Worm (Caenorhabditis elegans) whole organism, mixed stage, embryonic: ENCODE measurements around the gene nhr-281.

Experiments used
- M03D4.4 ChIP-seq: sonication (generic microtip); optimal IDR thresholded peaks from 2 replicates; lab custom pipeline; 2017; ENCODE audit warnings: mild to moderate bottlenecking, missing genetic modification characterization, missing compliant biosample characterization
- bed-3 ChIP-seq: fragments of 200-800 bp; sonication (Bioruptor generic); optimal IDR thresholded peaks from 3 replicates; lab custom pipeline; 2018; ENCODE audit warnings: mild to moderate bottlenecking, missing genetic modification characterization, moderate library complexity, missing compliant biosample characterization
- blmp-1 ChIP-seq: fragments of 150-350 bp; optimal IDR thresholded peaks from 2 replicates; lab custom pipeline; 2014; ENCODE audit warnings: missing biosample characterization, missing genetic modification characterization
- ceh-39 ChIP-seq: fragments of 150-350 bp; optimal IDR thresholded peaks from 2 replicates; lab custom pipeline; 2014; ENCODE audit warnings: missing biosample characterization, missing genetic modification characterization
- ceh-43 ChIP-seq: fragments of 200-800 bp; sonication (Bioruptor generic); optimal IDR thresholded peaks from 2 replicates; lab custom pipeline; 2018; ENCODE audit warnings: mild to moderate bottlenecking, missing genetic modification characterization, moderate library complexity, missing compliant biosample characterization
- ceh-83 ChIP-seq: fragments of 200-800 bp; sonication (Bioruptor generic); optimal IDR thresholded peaks from 2 replicates; lab custom pipeline; 2018; ENCODE audit warnings: mild to moderate bottlenecking, missing genetic modification characterization, missing compliant biosample characterization
- ces-1 ChIP-seq: fragments of 150-350 bp; optimal IDR thresholded peaks from 2 replicates; lab custom pipeline; 2014; ENCODE audit warnings: missing biosample characterization, missing genetic modification reagents, missing genetic modification characterization
- cnd-1 ChIP-seq: fragments of 200-800 bp; sonication (Bioruptor generic); optimal IDR thresholded peaks from 2 replicates; lab custom pipeline; 2018; ENCODE audit warnings: mild to moderate bottlenecking, missing genetic modification characterization, missing compliant biosample characterization
- drap-1 ChIP-seq: fragments of 200-800 bp; sonication (Bioruptor generic); optimal IDR thresholded peaks from 3 replicates; lab custom pipeline; 2018; ENCODE audit warnings: mild to moderate bottlenecking, missing genetic modification characterization, missing compliant biosample characterization
- elt-1 ChIP-seq: sonication (generic microtip); optimal IDR thresholded peaks from 2 replicates; lab custom pipeline; 2017; ENCODE audit warnings: missing genetic modification characterization, mild to moderate bottlenecking, missing compliant biosample characterization, antibody characterized with exemption, moderate library complexity, borderline replicate concordance; ENCODE audit not compliant: insufficient read depth
- elt-3 ChIP-seq: fragments of 150-350 bp; optimal IDR thresholded peaks from 2 replicates; lab custom pipeline; 2014; ENCODE audit warnings: missing biosample characterization, missing genetic modification characterization
- flh-1 ChIP-seq: fragments of 200-800 bp; sonication (Bioruptor generic); optimal IDR thresholded peaks from 2 replicates; lab custom pipeline; 2018; ENCODE audit warnings: mild to moderate bottlenecking, missing genetic modification characterization, moderate library complexity, missing compliant biosample characterization
- ham-2 ChIP-seq: fragments of 200-800 bp; sonication (Bioruptor generic); optimal IDR thresholded peaks from 2 replicates; lab custom pipeline; 2018; ENCODE audit warnings: mild to moderate bottlenecking, missing genetic modification characterization, missing compliant biosample characterization
- hlh-1 ChIP-seq: fragments of 150-350 bp; optimal IDR thresholded peaks from 2 replicates; lab custom pipeline; 2014; ENCODE audit warnings: missing biosample characterization, missing genetic modification reagents, missing genetic modification characterization
- lin-13 ChIP-seq: fragments of 150-350 bp; optimal IDR thresholded peaks from 2 replicates; lab custom pipeline; 2014; ENCODE audit warnings: missing biosample characterization, missing genetic modification characterization
- lin-32 ChIP-seq: fragments of 200-800 bp; sonication (Bioruptor generic); optimal IDR thresholded peaks from 2 replicates; lab custom pipeline; 2018; ENCODE audit warnings: mild to moderate bottlenecking, missing genetic modification characterization, missing compliant biosample characterization
- lsy-2 ChIP-seq: fragments of 150-350 bp; optimal IDR thresholded peaks from 2 replicates; lab custom pipeline; 2014; ENCODE audit warnings: missing biosample characterization, missing genetic modification characterization
- mab-5 ChIP-seq: fragments of 150-350 bp; optimal IDR thresholded peaks from 2 replicates; lab custom pipeline; 2014; ENCODE audit warnings: missing biosample characterization, missing genetic modification characterization
- mep-1 ChIP-seq: fragments of 150-350 bp; optimal IDR thresholded peaks from 2 replicates; lab custom pipeline; 2017; ENCODE audit warnings: missing biosample characterization, missing genetic modification reagents, missing genetic modification characterization, inconsistent platforms
- mls-2 ChIP-seq: sonication (generic microtip); optimal IDR thresholded peaks from 2 replicates; lab custom pipeline; 2016; ENCODE audit warnings: mild to moderate bottlenecking, missing genetic modification characterization, moderate library complexity, missing compliant biosample characterization
- nhr-12 ChIP-seq: fragments of 150-350 bp; optimal IDR thresholded peaks from 2 replicates; lab custom pipeline; 2014; ENCODE audit warnings: missing biosample characterization, missing genetic modification characterization
- nhr-2 ChIP-seq: fragments of 150-350 bp; optimal IDR thresholded peaks from 2 replicates; lab custom pipeline; 2014; ENCODE audit warnings: missing biosample characterization, missing genetic modification characterization
- nhr-237 ChIP-seq: fragments of 150-350 bp; optimal IDR thresholded peaks from 2 replicates; lab custom pipeline; 2014; ENCODE audit warnings: missing biosample characterization, missing genetic modification characterization
- nhr-28 ChIP-seq: fragments of 150-350 bp; optimal IDR thresholded peaks from 2 replicates; lab custom pipeline; 2014; ENCODE audit warnings: missing biosample characterization, missing genetic modification characterization
- nhr-76 ChIP-seq: sonication (generic microtip); optimal IDR thresholded peaks from 2 replicates; lab custom pipeline; 2017; ENCODE audit warnings: missing biosample characterization, missing genetic modification characterization
- pha-4 ChIP-seq: fragments of 150-350 bp; optimal IDR thresholded peaks from 2 replicates; lab custom pipeline; 2018; ENCODE audit warnings: missing biosample characterization, missing genetic modification reagents, missing genetic modification characterization
- sem-2 ChIP-seq: fragments of 200-800 bp; sonication (Bioruptor generic); optimal IDR thresholded peaks from 2 replicates; lab custom pipeline; 2018; ENCODE audit warnings: mild to moderate bottlenecking, missing genetic modification characterization, missing compliant biosample characterization
- snpc-4 ChIP-seq: fragments of 150-350 bp; optimal IDR thresholded peaks from 2 replicates; lab custom pipeline; 2014; ENCODE audit warnings: missing biosample characterization, missing genetic modification characterization
- sptf-1 ChIP-seq: sonication (generic microtip); optimal IDR thresholded peaks from 2 replicates; lab custom pipeline; 2017; ENCODE audit warnings: mild to moderate bottlenecking, missing genetic modification characterization, moderate library complexity, missing compliant biosample characterization
- tbx-8 ChIP-seq: fragments of 200-800 bp; sonication (Bioruptor generic); optimal IDR thresholded peaks from 2 replicates; lab custom pipeline; 2018; ENCODE audit warnings: mild to moderate bottlenecking, missing genetic modification characterization, moderate library complexity, missing compliant biosample characterization
- unc-120 ChIP-seq: sonication (generic microtip); optimal IDR thresholded peaks from 2 replicates; lab custom pipeline; 2017; ENCODE audit warnings: missing genetic modification characterization, missing compliant biosample characterization; ENCODE audit not compliant: poor library complexity, severe bottlenecking
- unc-39 ChIP-seq: fragments of 150-350 bp; optimal IDR thresholded peaks from 2 replicates; lab custom pipeline; 2014; ENCODE audit warnings: missing biosample characterization, missing genetic modification characterization
- unc-62 ChIP-seq: fragments of 150-350 bp; optimal IDR thresholded peaks from 2 replicates; lab custom pipeline; 2014; ENCODE audit warnings: missing biosample characterization, missing genetic modification reagents, missing genetic modification characterization
- zip-8 ChIP-seq: fragments of 150-350 bp; optimal IDR thresholded peaks from 2 replicates; lab custom pipeline; 2014; ENCODE audit warnings: missing biosample characterization, missing genetic modification characterization
- ztf-11 ChIP-seq: fragments of 150-350 bp; optimal IDR thresholded peaks from 2 replicates; lab custom pipeline; 2014; ENCODE audit warnings: missing biosample characterization, missing genetic modification characterization

nhr-281 gene

ce11 chrX:14078574-14078973 lies 34.7 kb downstream of the nhr-281 start, which contains the start of gene C33G3.5:
C33G3.5 (minus strand) TSS chrX:14078674.
- TF ChIP-seq bed-3 (GFP tag; lab: Kevin White, UChicago) (no peak), tbx-8 (GFP tag; lab: Kevin White, UChicago) (no peak), ceh-43 (no peak), drap-1 (GFP tag; lab: Kevin White, UChicago) (no peak)

- TF ChIP-seq lin-32 (GFP tag; lab: Kevin White, UChicago) (no peak), drap-1 (GFP tag; lab: Kevin White, UChicago) (no peak), flh-1 (GFP tag; lab: Kevin White, UChicago) (no peak), hlh-1 (tag; lab: Kevin White, UChicago) (no peak), unc-39 (no peak)
Measured at ce11 chrX:14070950-14071349, 42.3 kb downstream of the nhr-281 start, which contains the start of gene C33G3.4. C33G3.4 (plus strand) TSS chrX:14071162.

ce11 chrX:14069528-14069927 lies 43.7 kb downstream of the nhr-281 start:
- TF ChIP-seq zip-8 (tag; lab: Kevin White, UChicago) (peak; percentile 39), ces-1 (GFP tag; lab: Kevin White, UChicago) (no peak), blmp-1 (tag; lab: Kevin White, UChicago) (peak; percentile 52)

ce11 chrX:14067641-14068040 lies 45.6 kb downstream of the nhr-281 start, which contains the start of gene lgc-21:
lgc-21 (minus strand) TSS chrX:14067984.
- TF ChIP-seq lsy-2 (tag; lab: Kevin White, UChicago) (no peak), ces-1 (GFP tag; lab: Kevin White, UChicago) (no peak), elt-3 (tag; lab: Kevin White, UChicago) (no peak), nhr-237 (no peak), ham-2 (GFP tag; lab: Kevin White, UChicago) (no peak), ceh-43 (no peak)

- TF ChIP-seq elt-1 (tag; lab: Kevin White, UChicago): no peak
- TF ChIP-seq snpc-4 (tag; lab: Kevin White, UChicago): no peak
- TF ChIP-seq hlh-1 (tag; lab: Kevin White, UChicago): peak; percentile 74
- peak; percentile 95 for TF ChIP-seq tbx-8 (GFP tag; lab: Kevin White, UChicago)
- peak; percentile 43 for TF ChIP-seq lsy-2 (tag; lab: Kevin White, UChicago)
- peak; percentile 96 for TF ChIP-seq M03D4.4
- peak; percentile 91 for TF ChIP-seq ceh-43
- TF ChIP-seq pha-4 (tag; lab: Kevin White, UChicago): peak; percentile 86
- peak; percentile 93 for TF ChIP-seq drap-1 (GFP tag; lab: Kevin White, UChicago)
- TF ChIP-seq cnd-1 (tag; lab: Kevin White, UChicago): peak; percentile 94
- peak; percentile 98 for TF ChIP-seq sptf-1 (tag; lab: Kevin White, UChicago)
- TF ChIP-seq unc-62 (GFP tag; lab: Kevin White, UChicago): peak; percentile 92
- TF ChIP-seq nhr-2: no peak
- peak; percentile 56 for TF ChIP-seq elt-3 (tag; lab: Kevin White, UChicago)
- peak; percentile 98 for TF ChIP-seq mls-2 (tag; lab: Kevin White, UChicago)
- peak; percentile 97 for TF ChIP-seq unc-120 (tag; lab: Kevin White, UChicago)
- TF ChIP-seq unc-39: peak; percentile 37
- TF ChIP-seq ceh-83 (GFP tag; lab: Kevin White, UChicago): peak; percentile 97
- peak; percentile 89 for TF ChIP-seq sem-2 (GFP tag; lab: Kevin White, UChicago)
- TF ChIP-seq bed-3 (GFP tag; lab: Kevin White, UChicago): peak; percentile 89
- peak; percentile 34 for TF ChIP-seq mab-5 (tag; lab: Kevin White, UChicago)
- TF ChIP-seq nhr-76 (tag; lab: Kevin White, UChicago): no peak
- peak; percentile 67 for TF ChIP-seq ces-1 (GFP tag; lab: Kevin White, UChicago)
- peak; percentile 61 for TF ChIP-seq lin-13 (tag; lab: Kevin White, UChicago)
- peak; percentile 89 for TF ChIP-seq lin-32 (GFP tag; lab: Kevin White, UChicago)
- TF ChIP-seq mep-1 (tag; lab: Kevin White, UChicago): peak; percentile 82
- TF ChIP-seq blmp-1 (tag; lab: Kevin White, UChicago): no peak
- TF ChIP-seq ztf-11 (tag; lab: Kevin White, UChicago): peak; percentile 58
- peak; percentile 57 for TF ChIP-seq zip-8 (tag; lab: Kevin White, UChicago)
- TF ChIP-seq nhr-237: peak; percentile 81
- TF ChIP-seq nhr-12: no peak
- peak; percentile 64 for TF ChIP-seq nhr-28
- TF ChIP-seq ceh-39 (tag; lab: Kevin White, UChicago): peak; percentile 61
- TF ChIP-seq flh-1 (GFP tag; lab: Kevin White, UChicago): peak; percentile 80
- TF ChIP-seq ham-2 (GFP tag; lab: Kevin White, UChicago): peak; percentile 87
Measured at ce11 chrX:14063830-14064229, 49.4 kb downstream of the nhr-281 start.
